Fruit fly (Drosophila melanogaster) whole organism, embryonic: ENCODE measurements around the gene Taf11.

Source experiments
- ATbp ChIP-seq: fragments of 200-800 bp; sonication (Bioruptor generic); optimal IDR thresholded peaks from 2 replicates; lab custom pipeline; 2017; ENCODE audit warnings: missing biosample characterization, mild to moderate bottlenecking, missing genetic modification characterization, missing genetic modification reagents
- Ada2b ChIP-seq: fragments of 200-800 bp; sonication (Bioruptor generic); IDR thresholded peaks from 2 replicates; pipeline ENCODE4 v1.3.6; 2022; ENCODE audit warnings: missing biosample characterization, missing genetic modification characterization
- CG10959 ChIP-seq: fragments of 200-800 bp; sonication (Bioruptor generic); IDR thresholded peaks from 2 replicates; pipeline ENCODE4 v1.3.6; 2022; ENCODE audit warnings: missing biosample characterization, missing genetic modification characterization
- CG11456 ChIP-seq: fragments of 200-800 bp; sonication (Bioruptor generic); IDR thresholded peaks from 3 replicates; pipeline ENCODE4 v1.3.6; 2022; ENCODE audit warnings: missing biosample characterization, missing genetic modification characterization
- CG11695 ChIP-seq: fragments of 200-800 bp; sonication (Bioruptor generic); IDR thresholded peaks from 3 replicates; pipeline ENCODE4 v1.3.6; 2022; ENCODE audit warnings: missing biosample characterization, missing genetic modification characterization
- CG11696 ChIP-seq: fragments of 200-800 bp; sonication (Bioruptor generic); IDR thresholded peaks from 2 replicates; pipeline ENCODE4 v1.3.6; 2022; ENCODE audit warnings: missing biosample characterization, missing genetic modification characterization
- CG13296 ChIP-seq: fragments of 200-800 bp; sonication (Bioruptor generic); optimal IDR thresholded peaks from 3 replicates; lab custom pipeline; 2018; ENCODE audit warnings: missing biosample characterization, mild to moderate bottlenecking, missing genetic modification characterization
- CG14710 ChIP-seq: fragments of 200-800 bp; sonication (Bioruptor generic); optimal IDR thresholded peaks from 3 replicates; lab custom pipeline; 2019; ENCODE audit warnings: missing biosample characterization, mild to moderate bottlenecking, missing genetic modification characterization, moderate library complexity
- CG15269 ChIP-seq: fragments of 200-800 bp; sonication (Bioruptor generic); optimal IDR thresholded peaks from 2 replicates; lab custom pipeline; 2018; ENCODE audit warnings: missing biosample characterization, mild to moderate bottlenecking, missing genetic modification characterization, moderate library complexity
- CG15479 ChIP-seq: fragments of 200-800 bp; sonication (Bioruptor generic); optimal IDR thresholded peaks from 3 replicates; lab custom pipeline; 2019; ENCODE audit warnings: missing biosample characterization, mild to moderate bottlenecking, missing genetic modification characterization, moderate library complexity
- CG15696 ChIP-seq: fragments of 200-800 bp; sonication (Bioruptor generic); optimal IDR thresholded peaks from 2 replicates; lab custom pipeline; 2019; ENCODE audit warnings: missing biosample characterization, mild to moderate bottlenecking, missing genetic modification characterization, moderate library complexity
- CG17186 ChIP-seq: fragments of 200-800 bp; sonication (Bioruptor generic); optimal IDR thresholded peaks from 3 replicates; lab custom pipeline; 2017; ENCODE audit warnings: missing biosample characterization, missing genetic modification reagents, missing genetic modification characterization
- CG17912 ChIP-seq: fragments of 200-800 bp; sonication (Bioruptor generic); optimal IDR thresholded peaks from 2 replicates; lab custom pipeline; 2018; ENCODE audit warnings: missing biosample characterization, mild to moderate bottlenecking, missing genetic modification characterization
- CG2678 ChIP-seq: fragments of 200-800 bp; sonication (Bioruptor generic); optimal IDR thresholded peaks from 3 replicates; lab custom pipeline; 2019; ENCODE audit warnings: missing biosample characterization, mild to moderate bottlenecking, missing genetic modification characterization, moderate library complexity
- CG3281 ChIP-seq: fragments of 200-800 bp; sonication (Bioruptor generic); optimal IDR thresholded peaks from 3 replicates; lab custom pipeline; 2017; ENCODE audit warnings: missing biosample characterization, mild to moderate bottlenecking, missing genetic modification characterization
- CG42726 ChIP-seq: fragments of 200-800 bp; sonication (Bioruptor generic); IDR thresholded peaks from 2 replicates; pipeline ENCODE4 v1.3.6; 2022; ENCODE audit warnings: missing biosample characterization, missing genetic modification characterization; ENCODE audit not compliant: partially characterized antibody
- CG4328 ChIP-seq: fragments of 200-800 bp; sonication (Bioruptor generic); optimal IDR thresholded peaks from 3 replicates; lab custom pipeline; 2017; ENCODE audit warnings: missing biosample characterization, missing genetic modification reagents, missing genetic modification characterization
- CG4707 ChIP-seq: fragments of 200-800 bp; sonication (Bioruptor generic); optimal IDR thresholded peaks from 2 replicates; lab custom pipeline; 2018; ENCODE audit warnings: missing biosample characterization, mild to moderate bottlenecking, missing genetic modification characterization, moderate library complexity
- CG6254 ChIP-seq: fragments of 200-800 bp; sonication (Bioruptor generic); optimal IDR thresholded peaks from 3 replicates; lab custom pipeline; 2017; ENCODE audit warnings: mild to moderate bottlenecking, missing biosample characterization, missing genetic modification reagents, missing genetic modification characterization
- CG7271 ChIP-seq: fragments of 200-800 bp; sonication (Bioruptor generic); optimal IDR thresholded peaks from 2 replicates; lab custom pipeline; 2018; ENCODE audit warnings: missing biosample characterization, mild to moderate bottlenecking, missing genetic modification characterization, moderate library complexity
- CG8359 ChIP-seq: fragments of 200-800 bp; sonication (Bioruptor generic); optimal IDR thresholded peaks from 2 replicates; lab custom pipeline; 2017; ENCODE audit warnings: missing biosample characterization, mild to moderate bottlenecking, missing genetic modification characterization, borderline replicate concordance
- CG8924 ChIP-seq: fragments of 200-800 bp; optimal IDR thresholded peaks from 3 replicates; lab custom pipeline; 2019; ENCODE audit warnings: missing biosample characterization, mild to moderate bottlenecking, missing genetic modification characterization, moderate library complexity
- CG8944 ChIP-seq: fragments of 200-800 bp; sonication (Bioruptor generic); optimal IDR thresholded peaks from 3 replicates; lab custom pipeline; 2016; ENCODE audit warnings: missing biosample characterization, missing genetic modification characterization
- CG9932 ChIP-seq: fragments of 200-800 bp; sonication (Bioruptor generic); IDR thresholded peaks from 2 replicates; pipeline ENCODE4 v1.3.6; 2022; ENCODE audit warnings: missing biosample characterization, missing genetic modification characterization
- CHES-1-like ChIP-seq: fragments of 200-800 bp; sonication (Bioruptor generic); optimal IDR thresholded peaks from 2 replicates; lab custom pipeline; 2016; ENCODE audit warnings: missing biosample characterization, missing genetic modification characterization
- Dfd ChIP-seq, 2 experiments: fragments of >200 bp; optimal IDR thresholded peaks; 2 replicates each; lab custom pipeline; 2017; ENCODE audit warnings: missing biosample characterization in 2 of 2, missing genetic modification characterization in 2 of 2
- Elba2 ChIP-seq: fragments of 200-800 bp; sonication (Bioruptor generic); optimal IDR thresholded peaks from 3 replicates; lab custom pipeline; 2016; ENCODE audit warnings: missing biosample characterization, missing genetic modification characterization
- Ets65A ChIP-seq: fragments of 200-800 bp; sonication (Bioruptor generic); peaks from one replicate; lab custom pipeline; 2016; ENCODE audit warnings: missing biosample characterization, missing genetic modification characterization
- Fer3 ChIP-seq: fragments of 200-800 bp; sonication (Bioruptor generic); optimal IDR thresholded peaks from 2 replicates; lab custom pipeline; 2018; ENCODE audit warnings: missing biosample characterization, mild to moderate bottlenecking, missing genetic modification characterization, moderate library complexity
- H15 ChIP-seq: fragments of 200-800 bp; sonication (Bioruptor generic); IDR thresholded peaks from 3 replicates; pipeline ENCODE4 v1.3.6; 2022; ENCODE audit warnings: missing biosample characterization, missing genetic modification characterization
- Hey ChIP-seq: fragments of 200-800 bp; sonication (Bioruptor generic); optimal IDR thresholded peaks from 3 replicates; lab custom pipeline; 2018; ENCODE audit warnings: missing biosample characterization, mild to moderate bottlenecking, missing genetic modification characterization
- MBD-R2 ChIP-seq: fragments of 200-800 bp; sonication (Bioruptor generic); IDR thresholded peaks from 2 replicates; pipeline ENCODE4 v1.3.6; 2022; ENCODE audit warnings: missing biosample characterization, missing genetic modification characterization
- Med ChIP-seq: fragments of 200-800 bp; sonication (Bioruptor generic); peaks from one replicate; lab custom pipeline; 2016; ENCODE audit warnings: missing biosample characterization, missing genetic modification characterization, mild to moderate bottlenecking, inconsistent platforms, moderate library complexity
- Spps ChIP-seq: fragments of 200-800 bp; sonication (Bioruptor generic); optimal IDR thresholded peaks from 2 replicates; lab custom pipeline; 2018; ENCODE audit warnings: missing biosample characterization, mild to moderate bottlenecking, missing genetic modification characterization
- ase ChIP-seq: fragments of 200-800 bp; sonication (Bioruptor generic); IDR thresholded peaks from 3 replicates; pipeline ENCODE4 v1.3.6; 2022; ENCODE audit warnings: missing biosample characterization, missing genetic modification characterization
- bbx ChIP-seq: fragments of 200-800 bp; sonication (Bioruptor generic); IDR thresholded peaks from 2 replicates; pipeline ENCODE4 v1.3.6; 2022; ENCODE audit warnings: missing biosample characterization, missing genetic modification characterization; ENCODE audit not compliant: partially characterized antibody
- bcd ChIP-seq: fragments of 200-800 bp; sonication (Bioruptor generic); optimal IDR thresholded peaks from 2 replicates; lab custom pipeline; 2017; ENCODE audit warnings: missing biosample characterization, mild to moderate bottlenecking, missing genetic modification characterization
- bsh ChIP-seq, 2 experiments: fragments of 200-800 bp; sonication (Bioruptor generic); optimal IDR thresholded peaks; 2 replicates each; lab custom pipeline; 2017 to 2018; ENCODE audit warnings: mild to moderate bottlenecking in 2 of 2, missing biosample characterization in 2 of 2, missing genetic modification characterization in 2 of 2, moderate library complexity in 1 of 2
- cg ChIP-seq: fragments of 200-800 bp; sonication (Bioruptor generic); optimal IDR thresholded peaks from 3 replicates; lab custom pipeline; 2019; ENCODE audit warnings: missing biosample characterization, mild to moderate bottlenecking, missing genetic modification characterization, moderate library complexity
- eyg ChIP-seq: fragments of 200-800 bp; sonication (Bioruptor generic); optimal IDR thresholded peaks from 3 replicates; lab custom pipeline; 2016; ENCODE audit warnings: missing biosample characterization, missing genetic modification characterization
- fru ChIP-seq: fragments of >200 bp; optimal IDR thresholded peaks from 2 replicates; lab custom pipeline; 2017
- gsb-n ChIP-seq: fragments of 200-800 bp; sonication (Bioruptor generic); optimal IDR thresholded peaks from 3 replicates; lab custom pipeline; 2018; ENCODE audit warnings: missing biosample characterization, mild to moderate bottlenecking, missing genetic modification characterization
- mld ChIP-seq: fragments of 200-800 bp; sonication (Bioruptor generic); IDR thresholded peaks from 3 replicates; pipeline ENCODE4 v1.3.6; 2022; ENCODE audit warnings: missing biosample characterization, missing genetic modification characterization; ENCODE audit not compliant: partially characterized antibody
- pan ChIP-seq, 4 experiments: fragments of >200 bp in 3 of 4; fragments of 200-800 bp in 1 of 4; sonication (Bioruptor generic) in 1 of 4; optimal IDR thresholded peaks in 3 of 4; IDR thresholded peaks in 1 of 4; 2 replicates each; pipeline versions ENCODE4 v1.3.6 to Lab custom; 2017 to 2022; ENCODE audit warnings: missing biosample characterization in 2 of 4, missing genetic modification characterization in 2 of 4, mixed read lengths in 1 of 4
- phol ChIP-seq: fragments of 200-800 bp; sonication (Bioruptor generic); optimal IDR thresholded peaks from 3 replicates; lab custom pipeline; 2018; ENCODE audit warnings: missing biosample characterization, mild to moderate bottlenecking, missing genetic modification characterization, moderate library complexity
- rib ChIP-seq: fragments of 200-800 bp; sonication (Bioruptor generic); IDR thresholded peaks from 2 replicates; pipeline ENCODE4 v1.3.6; 2022; ENCODE audit warnings: missing biosample characterization, missing genetic modification characterization
- salm ChIP-seq: fragments of 200-800 bp; sonication (Bioruptor generic); optimal IDR thresholded peaks from 2 replicates; lab custom pipeline; 2018; ENCODE audit warnings: missing biosample characterization, mild to moderate bottlenecking, missing genetic modification characterization
- slbo ChIP-seq: fragments of 200-800 bp; sonication (Bioruptor generic); IDR thresholded peaks from 2 replicates; pipeline ENCODE4 v1.3.6; 2022; ENCODE audit warnings: missing biosample characterization, missing genetic modification characterization
- stc ChIP-seq: fragments of 200-800 bp; sonication (Bioruptor generic); IDR thresholded peaks from 2 replicates; pipeline ENCODE4 v1.3.6; 2022; ENCODE audit warnings: missing biosample characterization, missing genetic modification characterization
- trh ChIP-seq: fragments of 200-800 bp; sonication (Bioruptor generic); optimal IDR thresholded peaks from 2 replicates; lab custom pipeline; 2016; ENCODE audit warnings: missing biosample characterization, missing genetic modification characterization

Taf11 gene

DNA sequence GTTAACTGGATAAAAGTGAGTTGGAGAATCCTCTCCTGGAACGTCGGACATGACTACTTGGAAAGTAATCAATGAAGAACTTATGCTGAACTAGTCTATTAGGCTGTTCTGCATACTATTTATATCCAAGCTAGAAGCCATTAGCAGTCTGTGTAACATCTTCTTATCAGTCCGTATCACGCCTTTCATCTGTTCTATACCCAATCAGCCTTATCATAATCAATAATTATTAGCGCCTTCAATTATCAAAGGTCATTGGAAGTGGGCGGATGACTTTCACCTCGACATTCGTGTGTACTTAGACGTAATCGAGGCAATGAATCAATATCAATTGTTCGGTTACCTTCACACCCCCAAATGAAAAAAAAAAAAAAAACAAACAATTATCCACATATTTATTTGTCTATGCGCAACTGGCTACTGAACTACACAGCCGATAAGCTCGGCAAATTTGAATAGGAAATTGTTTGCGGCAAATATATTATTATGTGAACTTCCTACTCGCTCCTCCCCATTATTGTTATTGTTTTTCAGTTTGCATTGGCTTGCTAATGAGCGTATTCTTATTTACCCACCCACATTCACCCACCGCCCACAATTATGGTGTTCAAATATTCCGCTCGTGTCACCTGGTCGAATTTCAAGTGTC, 12.0 kb upstream of the Taf11 start, which contains the start of the genes ppk11 and ppk16 (continued):
- no peak for TF ChIP-seq bbx
- TF ChIP-seq Dfd (GFP tag; optimal IDR thresholded peaks at IDR 0.05; lab: Kevin White, UChicago) = no peak
- TF ChIP-seq CG15696 (tag; lab: Kevin White, UChicago) = no peak
- TF ChIP-seq ase (GFP tag; lab: Robert Waterston, UW) = no peak
- no peak for TF ChIP-seq CG4707
- no peak for TF ChIP-seq CG10959 (GFP tag; lab: Robert Waterston, UW)
- TF ChIP-seq CG14710 (tag; lab: Kevin White, UChicago) = no peak
- TF ChIP-seq CG42726 (GFP tag; lab: Robert Waterston, UW) = no peak
- peak; percentile 10 for TF ChIP-seq bcd
- no peak for TF ChIP-seq Spps (tag; lab: Kevin White, UChicago)
- TF ChIP-seq cg (GFP tag; lab: Kevin White, UChicago) = no peak
- TF ChIP-seq Fer3 (tag; lab: Kevin White, UChicago) = no peak
- no peak for TF ChIP-seq CG8944 (GFP tag; lab: Kevin White, UChicago)
- no peak for TF ChIP-seq Elba2 (GFP tag; lab: Kevin White, UChicago)
- no peak for TF ChIP-seq CG15479 (GFP tag; lab: Kevin White, UChicago)
- TF ChIP-seq CG9932 (GFP tag; lab: Robert Waterston, UW) = no peak
- peak; percentile 60 for TF ChIP-seq CG2678
- TF ChIP-seq rib (GFP tag; lab: Robert Waterston, UW) = no peak
- no peak for TF ChIP-seq eyg
- TF ChIP-seq MBD-R2 (GFP tag; lab: Robert Waterston, UW) = no peak
- TF ChIP-seq CG11696 (GFP tag; lab: Robert Waterston, UW) = no peak
- no peak for TF ChIP-seq CG8924 (tag; lab: Kevin White, UChicago)
- no peak for TF ChIP-seq stc (GFP tag; lab: Robert Waterston, UW)
- TF ChIP-seq Ets65A (GFP tag; lab: Kevin White, UChicago) = no peak
- TF ChIP-seq CG6254 (GFP tag; lab: Kevin White, UChicago) = no peak
- no peak for TF ChIP-seq CG15269
- TF ChIP-seq CG17186 (GFP tag; lab: Kevin White, UChicago) = no peak
- no peak for TF ChIP-seq CG11695 (GFP tag; lab: Robert Waterston, UW)
- no peak for TF ChIP-seq Ada2b (GFP tag; lab: Robert Waterston, UW)
- peak; percentile 9 for TF ChIP-seq ATbp (GFP tag; lab: Kevin White, UChicago)
- TF ChIP-seq CG8359 = no peak
- no peak for TF ChIP-seq CG4328
- TF ChIP-seq phol (tag; lab: Kevin White, UChicago) = no peak
- TF ChIP-seq bsh (GFP tag; optimal IDR thresholded peaks at IDR 0.05; lab: Kevin White, UChicago) = peak in 1 of 2 experiments; percentile 52
- peak; percentile 26 for TF ChIP-seq CHES-1-like (GFP tag; lab: Kevin White, UChicago)
- no peak for TF ChIP-seq fru
- TF ChIP-seq pan (optimal IDR thresholded peaks at IDR 0.05; lab: Kevin White, UChicago) = no peak
- no peak for TF ChIP-seq pan (GFP tag; optimal IDR thresholded peaks at IDR 0.05 in 1 of 2, IDR thresholded peaks at IDR 0.05 in 1 of 2)
- TF ChIP-seq trh (GFP tag; lab: Kevin White, UChicago) = no peak
- TF ChIP-seq CG17912 (GFP tag; lab: Kevin White, UChicago) = no peak
- TF ChIP-seq CG11456 (GFP tag; lab: Robert Waterston, UW) = no peak
- no peak for TF ChIP-seq salm
- no peak for TF ChIP-seq slbo (GFP tag; lab: Robert Waterston, UW)
- no peak for TF ChIP-seq mld
- no peak for TF ChIP-seq CG7271
- TF ChIP-seq gsb-n (tag; lab: Kevin White, UChicago) = no peak
- no peak for TF ChIP-seq Hey (tag; lab: Kevin White, UChicago)
- TF ChIP-seq Med (GFP tag; lab: Kevin White, UChicago) = peak; percentile 77
- TF ChIP-seq CG13296 (GFP tag; lab: Kevin White, UChicago) = peak; percentile 46
- TF ChIP-seq CG3281 (GFP tag; lab: Kevin White, UChicago) = peak; percentile 56
- TF ChIP-seq H15 (GFP tag; lab: Robert Waterston, UW) = no peak
